Worm (Caenorhabditis elegans) whole organism, mixed stage, embryonic: ENCODE measurements around the gene C33D3.4.

Experiments used
- blmp-1 ChIP-seq: fragments of 150-350 bp; optimal IDR thresholded peaks from 2 replicates; lab custom pipeline; 2014; ENCODE audit warnings: missing biosample characterization, missing genetic modification characterization
- ceh-43 ChIP-seq: fragments of 200-800 bp; sonication (Bioruptor generic); optimal IDR thresholded peaks from 2 replicates; lab custom pipeline; 2018; ENCODE audit warnings: mild to moderate bottlenecking, missing genetic modification characterization, moderate library complexity, missing compliant biosample characterization
- ces-1 ChIP-seq: fragments of 150-350 bp; optimal IDR thresholded peaks from 2 replicates; lab custom pipeline; 2014; ENCODE audit warnings: missing biosample characterization, missing genetic modification reagents, missing genetic modification characterization
- drap-1 ChIP-seq: fragments of 200-800 bp; sonication (Bioruptor generic); optimal IDR thresholded peaks from 3 replicates; lab custom pipeline; 2018; ENCODE audit warnings: mild to moderate bottlenecking, missing genetic modification characterization, missing compliant biosample characterization
- elt-3 ChIP-seq: fragments of 150-350 bp; optimal IDR thresholded peaks from 2 replicates; lab custom pipeline; 2014; ENCODE audit warnings: missing biosample characterization, missing genetic modification characterization
- lsy-2 ChIP-seq: fragments of 150-350 bp; optimal IDR thresholded peaks from 2 replicates; lab custom pipeline; 2014; ENCODE audit warnings: missing biosample characterization, missing genetic modification characterization
- nhr-12 ChIP-seq: fragments of 150-350 bp; optimal IDR thresholded peaks from 2 replicates; lab custom pipeline; 2014; ENCODE audit warnings: missing biosample characterization, missing genetic modification characterization
- nhr-76 ChIP-seq: sonication (generic microtip); optimal IDR thresholded peaks from 2 replicates; lab custom pipeline; 2017; ENCODE audit warnings: missing biosample characterization, missing genetic modification characterization
- unc-39 ChIP-seq: fragments of 150-350 bp; optimal IDR thresholded peaks from 2 replicates; lab custom pipeline; 2014; ENCODE audit warnings: missing biosample characterization, missing genetic modification characterization
- unc-62 ChIP-seq: fragments of 150-350 bp; optimal IDR thresholded peaks from 2 replicates; lab custom pipeline; 2014; ENCODE audit warnings: missing biosample characterization, missing genetic modification reagents, missing genetic modification characterization
- ztf-11 ChIP-seq: fragments of 150-350 bp; optimal IDR thresholded peaks from 2 replicates; lab custom pipeline; 2014; ENCODE audit warnings: missing biosample characterization, missing genetic modification characterization

DNA sequence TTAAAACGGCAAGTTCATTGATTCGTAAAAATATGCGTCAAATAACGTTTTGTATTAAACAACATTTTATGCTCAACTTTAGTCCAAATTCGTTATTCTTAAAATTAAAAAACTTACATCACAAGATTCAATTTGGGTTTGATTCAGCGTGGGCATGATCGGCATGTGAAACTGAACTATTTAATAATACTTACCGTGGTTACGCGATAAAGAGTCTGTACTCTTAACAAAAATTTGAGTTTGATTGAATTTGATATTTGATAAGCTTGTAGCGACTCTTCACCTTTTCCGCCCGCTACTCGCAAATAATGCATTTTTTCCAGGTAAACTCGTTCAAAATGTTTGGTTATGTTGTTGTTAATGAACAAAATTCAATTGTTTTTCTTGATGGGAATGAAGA is 44.6 kb downstream of the C33D3.4 start, which contains the start of gene glo-3:
- no peak for TF ChIP-seq elt-3 (tag; lab: Kevin White, UChicago)
- no peak for TF ChIP-seq lsy-2 (tag; lab: Kevin White, UChicago)
- no peak for TF ChIP-seq ztf-11 (tag; lab: Kevin White, UChicago)
- no peak for TF ChIP-seq nhr-76
- no peak for TF ChIP-seq unc-62
- no peak for TF ChIP-seq unc-39
- TF ChIP-seq blmp-1 (tag; lab: Kevin White, UChicago): no peak
- no peak for TF ChIP-seq nhr-12 (tag; lab: Kevin White, UChicago)
- TF ChIP-seq ceh-43 (GFP tag; lab: Kevin White, UChicago): no peak
- no peak for TF ChIP-seq ces-1 (GFP tag; lab: Kevin White, UChicago)
- no peak for TF ChIP-seq drap-1
